Worm (Caenorhabditis elegans) whole organism, L3 larva: Measurements from ENCODE around the gene C41H7.2.

ENCODE experiments used
- R02D3.7 ChIP-seq: fragments of 150-350 bp; optimal IDR thresholded peaks from 2 replicates; lab custom pipeline; 2014; ENCODE audit warnings: missing biosample characterization, missing genetic modification characterization
- ama-1 ChIP-seq: fragments of 150-350 bp; optimal IDR thresholded peaks from 2 replicates; lab custom pipeline; 2018
- ceh-16 ChIP-seq: sonication (generic microtip); optimal IDR thresholded peaks from 2 replicates; lab custom pipeline; 2017; ENCODE audit warnings: missing biosample characterization, missing genetic modification characterization
- ceh-28 ChIP-seq: fragments of 150-350 bp; optimal IDR thresholded peaks from 2 replicates; lab custom pipeline; 2014; ENCODE audit warnings: missing biosample characterization, missing genetic modification reagents, missing genetic modification characterization
- ceh-9 ChIP-seq: sonication (generic microtip); optimal IDR thresholded peaks from 2 replicates; lab custom pipeline; 2018; ENCODE audit warnings: missing biosample characterization, missing genetic modification characterization
- daf-12 ChIP-seq: fragments of 150-350 bp; optimal IDR thresholded peaks from 2 replicates; lab custom pipeline; 2014; ENCODE audit warnings: missing biosample characterization, missing genetic modification reagents, missing genetic modification characterization
- egl-5 ChIP-seq: fragments of 150-350 bp; optimal IDR thresholded peaks from 2 replicates; lab custom pipeline; 2017; ENCODE audit warnings: missing biosample characterization, missing genetic modification reagents, missing genetic modification characterization, inconsistent platforms
- elt-1 ChIP-seq: fragments of 150-350 bp; optimal IDR thresholded peaks from 2 replicates; lab custom pipeline; 2014; ENCODE audit warnings: missing biosample characterization, missing genetic modification characterization
- elt-2 ChIP-seq: sonication (generic microtip); optimal IDR thresholded peaks from 2 replicates; lab custom pipeline; 2016; ENCODE audit warnings: missing genetic modification reagents, mild to moderate bottlenecking, missing genetic modification characterization, missing compliant biosample characterization
- fkh-10 ChIP-seq: sonication (generic microtip); optimal IDR thresholded peaks from 2 replicates; lab custom pipeline; 2017; ENCODE audit warnings: missing biosample characterization, missing genetic modification reagents, missing genetic modification characterization
- fkh-2 ChIP-seq: fragments of 150-350 bp; optimal IDR thresholded peaks from 2 replicates; lab custom pipeline; 2014; ENCODE audit warnings: missing biosample characterization, missing genetic modification reagents, missing genetic modification characterization
- hmg-11 ChIP-seq: sonication (generic microtip); optimal IDR thresholded peaks from 2 replicates; lab custom pipeline; 2016; ENCODE audit warnings: missing genetic modification characterization, missing compliant biosample characterization
- jun-1 ChIP-seq: fragments of 150-350 bp; optimal IDR thresholded peaks from 2 replicates; lab custom pipeline; 2014; ENCODE audit warnings: missing biosample characterization, missing genetic modification reagents, missing genetic modification characterization
- lin-15B ChIP-seq: fragments of 150-350 bp; optimal IDR thresholded peaks from 2 replicates; lab custom pipeline; 2014; ENCODE audit warnings: missing biosample characterization, missing genetic modification characterization
- mdl-1 ChIP-seq: fragments of 150-350 bp; optimal IDR thresholded peaks from 2 replicates; lab custom pipeline; 2014; ENCODE audit warnings: missing biosample characterization, missing genetic modification characterization
- nfya-1 ChIP-seq: sonication (generic microtip); optimal IDR thresholded peaks from 2 replicates; lab custom pipeline; 2017; ENCODE audit warnings: missing genetic modification characterization, mild to moderate bottlenecking, missing compliant biosample characterization, antibody characterized with exemption, moderate library complexity; ENCODE audit not compliant: insufficient read depth
- nhr-23 ChIP-seq: fragments of 150-350 bp; optimal IDR thresholded peaks from 2 replicates; lab custom pipeline; 2014; ENCODE audit warnings: missing biosample characterization, missing genetic modification reagents, missing genetic modification characterization
- nhr-25 ChIP-seq: sonication (generic microtip); optimal IDR thresholded peaks from 2 replicates; lab custom pipeline; 2017; ENCODE audit warnings: missing biosample characterization, missing genetic modification characterization
- nhr-28 ChIP-seq: fragments of 150-350 bp; optimal IDR thresholded peaks from 2 replicates; lab custom pipeline; 2014; ENCODE audit warnings: missing biosample characterization, missing genetic modification characterization
- nhr-43 ChIP-seq: sonication (generic microtip); optimal IDR thresholded peaks from 2 replicates; lab custom pipeline; 2016; ENCODE audit warnings: mild to moderate bottlenecking, missing genetic modification characterization, missing compliant biosample characterization; ENCODE audit not compliant: poor library complexity, severe bottlenecking
- nhr-67 ChIP-seq: fragments of 150-350 bp; optimal IDR thresholded peaks from 2 replicates; lab custom pipeline; 2014; ENCODE audit warnings: missing biosample characterization, missing genetic modification characterization
- nhr-76 ChIP-seq: fragments of 150-350 bp; sonication (generic microtip); optimal IDR thresholded peaks from 5 replicates; lab custom pipeline; 2014; ENCODE audit warnings: missing biosample characterization, missing genetic modification characterization
- nhr-77 ChIP-seq: fragments of 150-350 bp; optimal IDR thresholded peaks from 2 replicates; lab custom pipeline; 2014; ENCODE audit warnings: missing biosample characterization, missing genetic modification characterization
- pha-4 ChIP-seq: fragments of 150-350 bp; optimal IDR thresholded peaks from 2 replicates; lab custom pipeline; 2014; ENCODE audit warnings: missing biosample characterization, missing genetic modification reagents, missing genetic modification characterization
- pqm-1 ChIP-seq: fragments of 150-350 bp; optimal IDR thresholded peaks from 2 replicates; lab custom pipeline; 2017; ENCODE audit warnings: missing biosample characterization, missing genetic modification characterization, inconsistent platforms
- sea-2 ChIP-seq: fragments of 150-350 bp; sonication (generic microtip); optimal IDR thresholded peaks from 4 replicates; lab custom pipeline; 2014; ENCODE audit warnings: missing biosample characterization, missing genetic modification reagents, missing genetic modification characterization
- snpc-4 ChIP-seq: fragments of 150-350 bp; optimal IDR thresholded peaks from 2 replicates; lab custom pipeline; 2014; ENCODE audit warnings: missing biosample characterization, missing genetic modification characterization
- unc-62 ChIP-seq: fragments of 150-350 bp; sonication (generic microtip); optimal IDR thresholded peaks from 4 replicates; lab custom pipeline; 2014; ENCODE audit warnings: missing biosample characterization, missing genetic modification reagents, missing genetic modification characterization
- ztf-4 ChIP-seq: fragments of 150-350 bp; optimal IDR thresholded peaks from 2 replicates; lab custom pipeline; 2014; ENCODE audit warnings: missing biosample characterization, missing genetic modification characterization

C41H7.2 gene

DNA sequence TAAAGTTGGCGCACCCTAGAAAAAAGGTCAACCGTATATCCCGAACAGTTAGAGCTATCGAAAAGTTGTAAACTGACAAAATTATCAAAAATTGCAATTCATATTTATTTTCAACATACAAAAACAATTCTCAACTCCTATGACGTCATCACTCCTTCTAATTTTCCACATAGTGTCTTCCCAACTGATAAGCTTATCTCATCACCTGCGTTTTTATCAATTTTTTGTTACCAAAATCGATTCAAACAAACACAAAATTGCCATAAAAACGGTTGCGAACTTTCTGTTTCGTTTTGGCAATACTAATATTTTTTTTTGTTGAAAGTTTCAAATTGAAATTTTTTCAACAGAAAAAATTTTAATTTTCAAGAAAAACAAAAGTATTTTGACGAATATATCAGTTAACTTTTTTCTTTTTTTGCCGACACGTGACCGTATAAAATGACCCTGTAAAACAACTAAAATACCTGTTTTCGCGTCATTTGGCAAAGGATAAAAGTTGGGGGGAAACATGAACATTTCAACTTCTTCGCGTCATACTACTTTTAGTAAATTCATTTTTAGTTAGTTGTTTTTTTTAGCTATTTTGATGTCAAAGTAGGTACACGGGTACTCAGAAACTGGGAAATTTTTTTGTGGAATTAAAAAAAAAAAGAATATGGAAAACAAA is 38.9 kb upstream of the C41H7.2 start:
- TF ChIP-seq pqm-1 (tag; lab: Kevin White, UChicago): peak; percentile 69
- peak; percentile 16 for TF ChIP-seq ztf-4 (tag; lab: Kevin White, UChicago)
- no peak for TF ChIP-seq R02D3.7 (tag; lab: Kevin White, UChicago)
- TF ChIP-seq jun-1 (tag; lab: Kevin White, UChicago): peak; percentile 37
- peak; percentile 96 for TF ChIP-seq elt-2 (tag; lab: Kevin White, UChicago)
- TF ChIP-seq nhr-76 (tag; lab: Kevin White, UChicago): no peak
- no peak for TF ChIP-seq ceh-9 (tag; lab: Kevin White, UChicago)
- TF ChIP-seq pha-4: peak; percentile 70
- no peak for TF ChIP-seq mdl-1
- TF ChIP-seq ceh-28: peak; percentile 24

DNA sequence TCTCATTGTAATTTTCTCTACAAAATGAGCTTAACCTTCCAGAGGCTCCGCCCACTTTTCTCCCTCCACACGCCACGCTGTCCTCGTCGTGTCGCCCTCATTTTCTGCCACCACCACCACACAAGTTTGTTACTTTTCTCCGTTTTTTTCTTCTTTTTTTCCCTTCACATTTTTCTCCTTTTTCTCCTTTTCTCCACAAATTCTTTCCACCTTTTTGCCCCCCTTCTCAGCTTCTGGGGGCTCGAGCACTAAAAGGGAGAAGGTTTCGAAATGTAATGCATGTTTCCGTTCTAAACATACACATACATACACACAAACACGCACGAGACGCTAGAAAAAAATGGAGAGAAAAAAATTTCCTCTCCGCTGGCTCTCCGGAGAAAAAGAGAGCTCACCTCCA is 38.0 kb upstream of the C41H7.2 start, which contains the start of gene nhr-88:
Gene nhr-88 (plus strand): TSS at position 43 of the 400 bp plus-strand sequence.
- TF ChIP-seq ceh-28 (no peak), lin-15B (tag; lab: Kevin White, UChicago) (no peak), hmg-11 (peak; percentile 52), unc-62 (GFP tag; lab: Kevin White, UChicago) (no peak), nfya-1 (tag; lab: Kevin White, UChicago) (peak; percentile 49), nhr-43 (no peak), ama-1 (lab: Kevin White, UChicago) (peak; percentile 43), nhr-23 (tag; lab: Kevin White, UChicago) (no peak), elt-1 (tag; lab: Kevin White, UChicago) (no peak)

DNA sequence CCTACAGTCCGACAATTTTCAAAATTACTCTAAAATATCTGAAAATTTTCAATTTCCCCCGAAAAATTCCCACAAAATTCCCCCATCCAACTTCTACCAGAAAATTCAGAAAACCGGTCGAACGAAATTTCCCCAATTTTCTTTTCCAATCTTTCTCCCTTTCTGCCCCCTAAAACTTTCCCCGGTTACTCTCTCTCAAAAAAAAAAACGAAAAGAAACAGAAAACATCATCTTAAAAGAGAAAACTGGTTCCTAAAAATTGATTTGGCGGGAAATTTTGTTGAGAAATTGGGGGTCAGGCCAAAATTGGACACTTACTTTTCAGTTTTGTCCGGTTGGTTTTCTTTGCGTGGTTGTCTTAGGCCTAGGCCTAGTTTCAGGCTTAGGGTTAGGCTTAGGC is 37.0 kb upstream of the C41H7.2 start:
- TF ChIP-seq nhr-67 (tag; lab: Kevin White, UChicago): no peak
- TF ChIP-seq nhr-25 (tag; lab: Kevin White, UChicago): no peak
- TF ChIP-seq mdl-1: no peak
- TF ChIP-seq sea-2 (GFP tag; lab: Kevin White, UChicago): no peak
- no peak for TF ChIP-seq nhr-23 (tag; lab: Kevin White, UChicago)
- TF ChIP-seq egl-5: no peak
- no peak for TF ChIP-seq ceh-16 (tag; lab: Kevin White, UChicago)
- TF ChIP-seq lin-15B (tag; lab: Kevin White, UChicago): no peak
- no peak for TF ChIP-seq ceh-28
- TF ChIP-seq daf-12 (tag; lab: Kevin White, UChicago): no peak
- no peak for TF ChIP-seq fkh-2

DNA sequence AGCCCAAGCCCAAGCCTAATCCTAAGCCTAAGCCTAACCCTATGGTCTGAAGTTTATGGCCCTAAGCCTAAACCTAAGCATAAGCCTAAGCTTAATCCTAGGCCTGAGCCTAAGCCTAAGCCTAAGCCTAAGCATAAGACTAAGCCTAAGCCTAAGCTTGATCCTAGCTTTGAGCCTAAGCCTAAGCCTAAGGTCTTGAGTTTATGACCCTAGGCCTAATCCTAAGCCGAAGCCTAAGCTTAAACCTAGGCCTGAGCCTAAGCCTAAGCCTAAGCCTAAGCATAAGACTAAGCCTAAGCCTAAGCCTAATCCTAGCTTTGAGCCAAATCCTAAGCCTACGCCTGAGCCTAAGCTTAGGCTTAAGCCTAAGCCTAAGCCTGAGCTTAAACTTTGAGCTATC is 35.6 kb upstream of the C41H7.2 start:
- TF ChIP-seq fkh-10 (GFP tag; lab: Kevin White, UChicago): no peak

DNA sequence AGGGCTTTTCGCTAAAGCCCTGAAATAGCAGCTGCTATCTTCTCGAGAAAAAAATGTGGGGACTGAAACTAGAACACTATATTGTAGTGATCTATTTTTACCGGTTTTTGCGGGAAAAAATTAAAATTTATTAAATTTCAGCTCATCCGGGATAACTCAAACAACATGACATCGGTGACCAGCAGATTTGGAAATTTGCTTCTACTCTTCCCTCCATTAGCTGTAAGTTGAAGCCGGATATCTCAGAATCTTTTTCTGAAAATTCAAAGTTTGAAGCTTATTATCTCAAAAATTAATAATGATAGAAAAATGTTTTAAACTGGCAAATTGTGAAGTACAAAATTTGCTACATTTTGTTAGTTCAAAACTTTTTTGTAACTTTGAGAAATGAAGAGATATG is 30.2 kb upstream of the C41H7.2 start:
- TF ChIP-seq daf-12 (tag; lab: Kevin White, UChicago) (no peak), nhr-77 (tag; lab: Kevin White, UChicago) (no peak), nhr-28 (no peak)

DNA sequence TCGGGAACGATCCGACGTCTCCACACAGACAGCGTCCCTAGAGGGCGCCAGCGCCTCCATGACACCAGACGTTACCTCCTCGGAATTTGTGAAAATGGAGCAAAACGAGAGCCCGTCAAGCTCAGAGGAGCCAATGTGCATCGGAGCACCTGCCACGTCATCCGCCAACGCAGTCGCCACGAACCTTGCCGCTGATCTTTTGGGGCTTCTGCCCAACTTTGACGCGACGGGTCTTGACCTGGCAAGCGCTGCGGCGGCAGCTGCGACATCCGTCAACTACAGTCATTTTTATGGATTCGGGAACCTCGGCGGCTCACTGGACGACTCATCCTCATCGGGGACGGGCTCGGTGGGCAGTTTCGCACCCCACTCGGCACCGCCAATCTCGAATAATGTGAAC is 29.2 kb upstream of the C41H7.2 start:
- TF ChIP-seq hmg-11: no peak
- TF ChIP-seq pqm-1 (tag; lab: Kevin White, UChicago): no peak

DNA sequence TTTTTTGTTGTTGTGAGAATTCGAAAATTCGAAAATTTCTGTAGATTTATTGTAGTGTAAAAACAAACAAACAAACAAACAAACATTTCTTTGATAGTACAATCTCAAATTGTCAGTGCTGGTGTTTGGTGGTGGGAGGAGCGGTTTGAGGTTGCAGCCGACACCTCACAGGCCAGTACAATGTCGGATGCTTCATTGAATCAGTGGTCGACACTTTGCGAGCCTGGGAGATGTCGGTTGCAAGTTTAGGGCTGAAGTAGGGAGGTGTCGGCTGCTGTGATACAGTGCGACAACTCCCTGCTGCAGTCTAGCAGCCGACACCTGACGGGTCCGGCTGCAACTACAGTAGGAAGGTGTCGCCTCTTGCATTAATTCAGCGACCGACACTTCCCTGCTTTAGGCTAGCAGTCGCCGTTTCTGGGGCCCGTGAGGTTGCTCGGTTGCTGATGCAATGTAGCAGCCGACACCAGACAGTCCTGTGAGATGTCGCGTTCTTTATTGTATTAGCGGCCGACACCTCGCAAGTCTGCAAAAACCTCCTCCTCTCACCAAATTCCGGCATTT is 28.6 kb upstream of the C41H7.2 start:
- TF ChIP-seq snpc-4: peak; percentile 43
- no peak for TF ChIP-seq fkh-2
